Worm (Caenorhabditis elegans) whole organism, L1 larva: ENCODE measurements around the gene pak-2.

Source experiments
- elt-2 ChIP-seq: sonication (generic microtip); optimal IDR thresholded peaks from 2 replicates; lab custom pipeline; 2016; ENCODE audit warnings: missing genetic modification characterization, mild to moderate bottlenecking, inconsistent platforms, missing compliant biosample characterization, missing genetic modification reagents
- elt-3 ChIP-seq, 6 experiments: fragments of 150-350 bp in 1 of 6; sonication (generic microtip); optimal IDR thresholded peaks; 2 replicates each; lab custom pipeline; 2017 to 2018; ENCODE audit warnings: missing biosample characterization in 6 of 6, missing genetic modification characterization in 6 of 6, inconsistent platforms in 1 of 6
- hlh-4 ChIP-seq: sonication (generic microtip); optimal IDR thresholded peaks from 2 replicates; lab custom pipeline; 2016; ENCODE audit warnings: mild to moderate bottlenecking, missing genetic modification characterization, missing compliant biosample characterization
- lin-39 ChIP-seq: fragments of 150-350 bp; optimal IDR thresholded peaks from 2 replicates; lab custom pipeline; 2014; ENCODE audit warnings: missing biosample characterization, missing genetic modification reagents, missing genetic modification characterization
- mef-2 ChIP-seq: fragments of 150-350 bp; optimal IDR thresholded peaks from 2 replicates; lab custom pipeline; 2014; ENCODE audit warnings: missing biosample characterization, missing genetic modification characterization
- nhr-11 ChIP-seq: fragments of 150-350 bp; optimal IDR thresholded peaks from 2 replicates; lab custom pipeline; 2014; ENCODE audit warnings: missing biosample characterization, missing genetic modification characterization
- snpc-4 ChIP-seq: fragments of 150-350 bp; optimal IDR thresholded peaks from 2 replicates; lab custom pipeline; 2014; ENCODE audit warnings: missing biosample characterization, missing genetic modification characterization
- unc-130 ChIP-seq: fragments of 150-350 bp; optimal IDR thresholded peaks from 2 replicates; lab custom pipeline; 2017; ENCODE audit warnings: missing biosample characterization, missing genetic modification characterization, inconsistent platforms
- unc-86 ChIP-seq: sonication (generic microtip); optimal IDR thresholded peaks from 2 replicates; lab custom pipeline; 2016; ENCODE audit warnings: missing genetic modification characterization, missing compliant biosample characterization
- zag-1 ChIP-seq: fragments of 150-350 bp; optimal IDR thresholded peaks from 2 replicates; lab custom pipeline; 2014; ENCODE audit warnings: missing biosample characterization, missing genetic modification characterization

- TF ChIP-seq zag-1 (tag; lab: Kevin White, UChicago) = no peak
- no peak for TF ChIP-seq hlh-4
- no peak for TF ChIP-seq unc-86 (tag; lab: Kevin White, UChicago)
- TF ChIP-seq mef-2 (tag; lab: Kevin White, UChicago) = no peak
- TF ChIP-seq snpc-4 (tag; lab: Kevin White, UChicago) = no peak
- TF ChIP-seq elt-3 (tag; optimal IDR thresholded peaks at IDR 0.05; lab: Kevin White, UChicago) = no peak
- no peak for TF ChIP-seq unc-130 (tag; lab: Kevin White, UChicago)
- TF ChIP-seq lin-39 (tag; lab: Kevin White, UChicago) = no peak
- TF ChIP-seq nhr-11 = no peak
- no peak for TF ChIP-seq elt-2 (tag; lab: Kevin White, UChicago)
Observed at ce11 chrV:11002434-11002833, 36.8 kb downstream of the pak-2 start, which contains the start of gene F53B7.4.
